Worm (Caenorhabditis elegans) whole organism, L2 larva: ENCODE measurements around the gene E02H9.6.
"Not testable (repeated sequence)": the region's sequence is repeated elsewhere in the genome, so short reads cannot be mapped to it uniquely, and the experiment has no call there.

ENCODE experiments used
- C34F6.9 ChIP-seq: fragments of 150-350 bp; optimal IDR thresholded peaks from 2 replicates; lab custom pipeline; 2014; ENCODE audit warnings: missing biosample characterization, missing genetic modification characterization
- F13H6.1 ChIP-seq: sonication (generic microtip); optimal IDR thresholded peaks from 2 replicates; lab custom pipeline; 2016; ENCODE audit warnings: missing genetic modification characterization, missing compliant biosample characterization
- R02D3.7 ChIP-seq: fragments of 150-350 bp; optimal IDR thresholded peaks from 2 replicates; lab custom pipeline; 2014; ENCODE audit warnings: missing biosample characterization, missing genetic modification characterization
- Y55F3AM.14 ChIP-seq: fragments of 200-800 bp; sonication (Bioruptor generic); optimal IDR thresholded peaks from 2 replicates; lab custom pipeline; 2018; ENCODE audit warnings: mild to moderate bottlenecking, missing genetic modification characterization, missing compliant biosample characterization
- alr-1 ChIP-seq: fragments of 150-350 bp; optimal IDR thresholded peaks from 2 replicates; lab custom pipeline; 2014; ENCODE audit warnings: missing biosample characterization, missing genetic modification characterization
- aly-2 ChIP-seq: fragments of 150-350 bp; optimal IDR thresholded peaks from 2 replicates; lab custom pipeline; 2014; ENCODE audit warnings: missing biosample characterization, missing genetic modification characterization
- ama-1 ChIP-seq: fragments of 150-350 bp; optimal IDR thresholded peaks from 2 replicates; lab custom pipeline; 2018; ENCODE audit warnings: inconsistent platforms
- blmp-1 ChIP-seq: sonication (generic microtip); optimal IDR thresholded peaks from 2 replicates; lab custom pipeline; 2017; ENCODE audit warnings: missing genetic modification characterization, mild to moderate bottlenecking, missing compliant biosample characterization, antibody characterized with exemption, moderate library complexity; ENCODE audit not compliant: insufficient read depth
- ceh-16 ChIP-seq: fragments of 150-350 bp; optimal IDR thresholded peaks from 2 replicates; lab custom pipeline; 2014; ENCODE audit warnings: missing biosample characterization, missing genetic modification characterization
- ceh-82 ChIP-seq: fragments of 150-350 bp; optimal IDR thresholded peaks from 2 replicates; lab custom pipeline; 2014; ENCODE audit warnings: missing biosample characterization, missing genetic modification characterization
- crh-2 ChIP-seq: sonication (generic microtip); optimal IDR thresholded peaks from 2 replicates; lab custom pipeline; 2017; ENCODE audit warnings: missing biosample characterization, missing genetic modification characterization
- egl-27 ChIP-seq: sonication (generic microtip); optimal IDR thresholded peaks from 3 replicates; lab custom pipeline; 2017; ENCODE audit warnings: missing biosample characterization, missing genetic modification reagents, missing genetic modification characterization
- fos-1 ChIP-seq: fragments of 150-350 bp; optimal IDR thresholded peaks from 2 replicates; lab custom pipeline; 2014; ENCODE audit warnings: missing biosample characterization, missing genetic modification characterization
- gmeb-1 ChIP-seq: fragments of 150-350 bp; optimal IDR thresholded peaks from 2 replicates; lab custom pipeline; 2014; ENCODE audit warnings: missing biosample characterization, missing genetic modification characterization
- lin-11 ChIP-seq: fragments of 150-350 bp; sonication (generic microtip); optimal IDR thresholded peaks from 2 replicates; lab custom pipeline; 2014; ENCODE audit warnings: missing biosample characterization, missing genetic modification characterization, inconsistent platforms, mixed read lengths
- lin-13 ChIP-seq: fragments of 150-350 bp; optimal IDR thresholded peaks from 2 replicates; lab custom pipeline; 2014; ENCODE audit warnings: missing biosample characterization, missing genetic modification reagents, missing genetic modification characterization
- lsy-2 ChIP-seq, 2 experiments: fragments of 150-350 bp in 1 of 2; sonication (generic microtip) in 1 of 2; optimal IDR thresholded peaks; 2 replicates each; lab custom pipeline; 2014 to 2017; ENCODE audit warnings: missing biosample characterization in 2 of 2, missing genetic modification characterization in 2 of 2
- mab-5 ChIP-seq: fragments of 150-350 bp; optimal IDR thresholded peaks from 2 replicates; lab custom pipeline; 2014; ENCODE audit warnings: missing biosample characterization, missing genetic modification characterization
- mbf-1 ChIP-seq: sonication (generic microtip); optimal IDR thresholded peaks from 2 replicates; lab custom pipeline; 2017; ENCODE audit warnings: missing biosample characterization, missing genetic modification characterization
- mdl-1 ChIP-seq, 2 experiments: fragments of 150-350 bp in 1 of 2; sonication (generic microtip) in 1 of 2; optimal IDR thresholded peaks; 2 replicates each; lab custom pipeline; 2017; ENCODE audit warnings: missing biosample characterization in 2 of 2, missing genetic modification characterization in 2 of 2
- nhr-129 ChIP-seq: fragments of 150-350 bp; optimal IDR thresholded peaks from 2 replicates; lab custom pipeline; 2014; ENCODE audit warnings: missing biosample characterization, missing genetic modification characterization
- nhr-21 ChIP-seq: fragments of 150-350 bp; optimal IDR thresholded peaks from 2 replicates; lab custom pipeline; 2014; ENCODE audit warnings: missing biosample characterization, missing genetic modification characterization
- nhr-23 ChIP-seq: fragments of 150-350 bp; optimal IDR thresholded peaks from 2 replicates; lab custom pipeline; 2014; ENCODE audit warnings: missing biosample characterization, missing genetic modification reagents, missing genetic modification characterization
- nhr-237 ChIP-seq: fragments of 150-350 bp; optimal IDR thresholded peaks from 2 replicates; lab custom pipeline; 2014; ENCODE audit warnings: missing biosample characterization, missing genetic modification characterization
- nhr-25 ChIP-seq: fragments of 150-350 bp; sonication (generic microtip); optimal IDR thresholded peaks from 3 replicates; lab custom pipeline; 2014; ENCODE audit warnings: missing biosample characterization, missing genetic modification characterization
- nhr-6 ChIP-seq: fragments of 150-350 bp; optimal IDR thresholded peaks from 2 replicates; lab custom pipeline; 2014; ENCODE audit warnings: missing biosample characterization, missing genetic modification characterization
- sem-4 ChIP-seq: fragments of 150-350 bp; optimal IDR thresholded peaks from 2 replicates; lab custom pipeline; 2014; ENCODE audit warnings: missing biosample characterization, missing genetic modification reagents, missing genetic modification characterization
- skn-1 ChIP-seq: sonication (generic microtip); optimal IDR thresholded peaks from 2 replicates; lab custom pipeline; 2017; ENCODE audit warnings: missing biosample characterization, missing genetic modification characterization
- sma-3 ChIP-seq: sonication (generic microtip); optimal IDR thresholded peaks from 2 replicates; lab custom pipeline; 2016; ENCODE audit warnings: missing genetic modification reagents, missing genetic modification characterization, missing compliant biosample characterization
- sma-9 ChIP-seq, 2 experiments: fragments of 150-350 bp in 1 of 2; sonication (generic microtip) in 1 of 2; optimal IDR thresholded peaks; 2 replicates each; lab custom pipeline; 2014 to 2016; ENCODE audit warnings: missing genetic modification characterization in 2 of 2, mild to moderate bottlenecking in 1 of 2, missing biosample characterization in 1 of 2, missing compliant biosample characterization in 1 of 2, missing genetic modification reagents in 1 of 2, moderate library complexity in 1 of 2
- snpc-4 ChIP-seq: fragments of 150-350 bp; optimal IDR thresholded peaks from 2 replicates; lab custom pipeline; 2014; ENCODE audit warnings: missing biosample characterization, missing genetic modification characterization
- unc-39 ChIP-seq: fragments of 150-350 bp; optimal IDR thresholded peaks from 2 replicates; lab custom pipeline; 2014; ENCODE audit warnings: missing biosample characterization, missing genetic modification characterization
- unc-55 ChIP-seq: fragments of 150-350 bp; sonication (generic microtip); optimal IDR thresholded peaks from 3 replicates; lab custom pipeline; 2014; ENCODE audit warnings: missing biosample characterization, missing genetic modification reagents, missing genetic modification characterization
- zag-1 ChIP-seq: fragments of 150-350 bp; optimal IDR thresholded peaks from 2 replicates; lab custom pipeline; 2014; ENCODE audit warnings: missing biosample characterization, missing genetic modification characterization
- ztf-4 ChIP-seq: fragments of 150-350 bp; optimal IDR thresholded peaks from 2 replicates; lab custom pipeline; 2014; ENCODE audit warnings: missing biosample characterization, missing genetic modification characterization

Gene E02H9.6

DNA sequence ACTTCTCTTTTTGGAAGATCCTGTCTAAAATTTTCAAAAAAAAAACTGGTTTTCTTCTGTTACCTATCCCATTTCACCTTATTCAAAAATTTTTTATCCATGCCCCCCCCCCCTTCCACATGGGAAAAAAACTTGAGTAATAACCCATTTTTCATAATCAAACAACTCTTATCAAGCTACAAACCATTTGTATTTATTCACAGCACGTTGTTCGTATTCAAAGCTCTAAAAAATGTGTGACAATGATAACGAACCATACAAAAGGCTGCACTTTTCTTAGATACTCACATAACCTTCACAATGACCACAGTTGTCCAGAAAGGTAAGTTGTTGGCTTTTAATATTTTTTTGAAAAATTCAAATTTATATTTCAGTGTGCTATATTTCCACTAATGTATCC is at the start of gene E02H9.6:
Gene E02H9.6 (plus strand): TSS at position 301 of the 400 bp plus-strand sequence.
- not testable (repeated sequence) for TF ChIP-seq alr-1, blmp-1, nhr-21 (tag; lab: Kevin White, UChicago)
- TF ChIP-seq, all 48 proteins: peak for 0; not testable (repeated sequence) for 48

ce11 chrIII:2386483-2386882 is 49.4 kb upstream of the E02H9.6 start, which contains the start of gene H14E04.3:
Gene H14E04.3 (minus strand): TSS chrIII:2386583.
- TF ChIP-seq egl-27 (tag; lab: Kevin White, UChicago) (no peak), zag-1 (tag; lab: Kevin White, UChicago) (no peak), lsy-2 (tag; optimal IDR thresholded peaks at IDR 0.05; lab: Kevin White, UChicago) (no peak), mbf-1 (tag; lab: Kevin White, UChicago) (no peak), lin-11 (tag; lab: Kevin White, UChicago) (no peak), R02D3.7 (tag; lab: Kevin White, UChicago) (no peak), ceh-16 (no peak), unc-55 (GFP tag; lab: Kevin White, UChicago) (no peak), nhr-237 (tag; lab: Kevin White, UChicago) (no peak), ztf-4 (tag; lab: Kevin White, UChicago) (no peak), skn-1 (tag; lab: Kevin White, UChicago) (no peak), aly-2 (tag; lab: Kevin White, UChicago) (no peak), nhr-25 (tag; lab: Kevin White, UChicago) (no peak), nhr-129 (no peak), sma-9 (GFP tag; optimal IDR thresholded peaks at IDR 0.05; lab: Kevin White, UChicago) (no peak), sma-9 (tag; optimal IDR thresholded peaks at IDR 0.05; lab: Kevin White, UChicago) (no peak)
- TF ChIP-seq, all 48 proteins: peak for 0

DNA sequence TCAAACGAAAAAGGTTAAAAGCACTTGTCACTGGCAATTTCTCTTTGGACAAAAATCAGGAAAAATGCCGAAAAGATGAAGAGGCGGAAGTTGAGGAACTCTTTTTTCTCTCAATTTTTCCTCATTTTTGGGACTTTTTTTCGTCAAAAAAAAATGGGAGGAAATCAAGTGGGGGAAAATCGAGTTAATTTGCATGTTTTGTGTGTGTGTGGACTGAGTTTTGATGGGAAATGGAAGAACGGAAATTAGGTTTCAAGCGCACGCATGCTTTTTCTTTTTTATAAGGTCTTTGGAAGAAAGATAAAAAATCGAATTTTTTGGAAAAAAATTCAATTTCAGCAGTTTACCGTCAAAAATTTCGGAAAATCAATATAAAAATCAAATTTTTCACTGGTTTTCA is 44.2 kb upstream of the E02H9.6 start:
- TF ChIP-seq crh-2 (no peak), ztf-4 (tag; lab: Kevin White, UChicago) (no peak), egl-27 (tag; lab: Kevin White, UChicago) (peak; percentile 5)

DNA sequence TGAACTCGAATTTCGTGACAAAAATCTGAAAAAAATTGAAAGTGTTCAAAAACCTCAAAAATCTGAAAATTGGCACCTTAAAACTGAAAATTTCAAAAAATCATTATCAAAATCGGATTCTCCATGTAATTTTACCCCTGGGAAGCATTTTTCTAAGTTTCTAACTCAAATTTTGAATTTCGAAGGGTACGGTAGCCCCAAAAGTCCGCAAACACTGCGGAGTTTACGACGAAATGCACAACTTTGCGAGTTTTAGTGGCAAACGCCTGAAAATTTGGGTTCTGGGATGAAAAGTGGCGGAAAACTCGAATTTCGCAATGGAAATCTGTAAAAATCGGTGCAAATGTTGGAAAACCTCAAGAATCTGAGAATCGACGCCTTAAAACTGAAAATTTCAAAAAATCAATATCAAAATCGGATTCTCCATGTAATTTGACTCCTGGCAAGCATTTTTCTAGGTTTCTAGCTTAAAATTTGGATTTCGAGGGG is 42.2 kb upstream of the E02H9.6 start:
- TF ChIP-seq lsy-2 (tag; optimal IDR thresholded peaks at IDR 0.05; lab: Kevin White, UChicago), result peak in 1 of 2 experiments; percentile 61
- TF ChIP-seq Y55F3AM.14 (GFP tag; lab: Kevin White, UChicago), result no peak
- TF ChIP-seq nhr-129, result no peak
- peak; percentile 6 for TF ChIP-seq lin-13 (GFP tag; lab: Kevin White, UChicago)
- TF ChIP-seq unc-55 (GFP tag; lab: Kevin White, UChicago), result no peak
- TF ChIP-seq alr-1 (tag; lab: Kevin White, UChicago), result no peak

- TF ChIP-seq F13H6.1 (peak; percentile 35), ceh-82 (tag; lab: Kevin White, UChicago) (no peak), sma-3 (GFP tag; lab: Kevin White, UChicago) (peak; percentile 41), C34F6.9 (peak; percentile 63), nhr-6 (tag; lab: Kevin White, UChicago) (peak; percentile 10), sem-4 (tag; lab: Kevin White, UChicago) (peak; percentile 19), nhr-25 (tag; lab: Kevin White, UChicago) (peak; percentile 10), ama-1 (no peak), snpc-4 (no peak), Y55F3AM.14 (GFP tag; lab: Kevin White, UChicago) (no peak), fos-1 (no peak), ceh-16 (peak; percentile 7), mdl-1 (tag; optimal IDR thresholded peaks at IDR 0.05; lab: Kevin White, UChicago) (no peak), mab-5 (tag; lab: Kevin White, UChicago) (peak; percentile 10), unc-55 (GFP tag; lab: Kevin White, UChicago) (peak; percentile 82), mbf-1 (tag; lab: Kevin White, UChicago) (no peak), lin-13 (GFP tag; lab: Kevin White, UChicago) (peak; percentile 73), R02D3.7 (tag; lab: Kevin White, UChicago) (peak; percentile 98), gmeb-1 (peak; percentile 94), crh-2 (peak; percentile 59), lin-11 (tag; lab: Kevin White, UChicago) (no peak), blmp-1 (tag; lab: Kevin White, UChicago) (peak; percentile 57), lsy-2 (tag; optimal IDR thresholded peaks at IDR 0.05; lab: Kevin White, UChicago) (peak; percentile 48 to 86), nhr-129 (peak; percentile 14), nhr-23 (tag; lab: Kevin White, UChicago) (no peak), unc-39 (no peak)
These were observed 34.5 kb upstream of the E02H9.6 start, which contains the start of the genes cic-1 and strm-1 for ce11 chrIII:2401126-2402123. Gene cic-1 (minus strand): TSS chrIII:2401221. Gene strm-1 (plus strand): TSS chrIII:2402070.
